Fruit fly (Drosophila melanogaster): Measurements from ENCODE around the gene Mp.

Gene Mp

DNA sequence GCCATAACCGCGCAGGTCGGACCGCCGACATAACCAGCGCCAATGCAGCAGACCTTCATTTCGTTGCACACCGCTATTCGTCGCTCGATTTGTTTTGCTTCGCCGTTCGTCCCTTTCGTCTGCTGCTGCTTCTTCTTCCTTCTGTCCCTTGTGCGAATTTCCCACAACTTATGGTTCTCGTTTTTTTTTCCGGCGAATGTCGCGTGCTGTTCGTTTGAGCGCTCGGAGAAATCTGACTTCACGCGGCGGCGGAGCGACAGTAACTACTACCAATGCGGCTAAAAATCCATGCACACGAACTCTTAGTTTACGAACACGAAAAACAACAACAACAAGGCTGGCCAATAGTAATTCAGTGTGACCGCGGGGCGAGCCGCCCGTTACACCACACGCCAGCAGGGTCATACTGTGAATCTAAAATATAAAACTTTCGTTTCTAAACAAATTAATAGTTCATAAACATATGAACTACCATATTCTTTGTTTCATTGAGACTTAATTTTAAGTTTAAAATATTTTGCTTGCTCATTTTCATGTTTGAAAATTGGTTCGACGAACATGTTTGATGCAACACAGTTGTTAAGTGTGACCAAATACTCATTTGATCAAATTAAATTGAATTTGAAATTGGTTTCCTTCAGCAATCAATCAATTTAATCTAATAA lies 34.0 kb upstream of the Mp start, which contains the start of gene sgl (continued):
- TF ChIP-seq CG2129 (GFP tag; IDR thresholded peaks at IDR 0.05; ENCODE audit: partially characterized antibody) (no peak; the same call in 1 of the 2 replicates), CG17385 (GFP tag; optimal IDR thresholded peaks at IDR 0.05) (peak; percentile 95), Optix (GFP tag; IDR thresholded peaks at IDR 0.05) (peak; percentile 8; the same call in 1 of the 3 replicates), CG7556 (GFP tag; optimal IDR thresholded peaks at IDR 0.05) (no peak), CG32772 (GFP tag; IDR thresholded peaks at IDR 0.05) (0 out of 2 replicates have a peak, but pooled peaks have one; percentile 14), ftz-f1 (GFP tag; optimal IDR thresholded peaks at IDR 0.05) (peak; percentile 71), gsb (GFP tag; IDR thresholded peaks at IDR 0.05) (no peak), gsb-n (tag; optimal IDR thresholded peaks at IDR 0.05) (peak; percentile 15), az2 (GFP tag; optimal IDR thresholded peaks at IDR 0.05) (peak; percentile 20), CG3407 (GFP tag; optimal IDR thresholded peaks at IDR 0.05) (no peak), CG9609 (GFP tag; optimal IDR thresholded peaks at IDR 0.05) (no peak), twi (tag; optimal IDR thresholded peaks at IDR 0.05) (no peak), luna (GFP tag; optimal IDR thresholded peaks at IDR 0.05) (peak; percentile 19), CG31441 (GFP tag; IDR thresholded peaks at IDR 0.05) (no peak), Bteb2 (GFP tag; optimal IDR thresholded peaks at IDR 0.05) (no peak), CG13424 (tag; optimal IDR thresholded peaks at IDR 0.05) (no peak), Mrtf (GFP tag; IDR thresholded peaks at IDR 0.05) (no peak), ATbp (GFP tag; optimal IDR thresholded peaks at IDR 0.05) (peak; percentile 5), Ets97D (GFP tag; optimal IDR thresholded peaks at IDR 0.05) (peak; percentile 52), CG7357 (GFP tag; IDR thresholded peaks at IDR 0.05) (no peak), CG10543 (GFP tag; optimal IDR thresholded peaks at IDR 0.05) (peak; percentile 89), Sry-β (GFP tag; optimal IDR thresholded peaks at IDR 0.05) (peak; percentile 50), zfh1 (GFP tag; IDR thresholded peaks at IDR 0.05) (peak; percentile 36; the same call in 1 of the 3 replicates), B-H1 (GFP tag; IDR thresholded peaks at IDR 0.05) (no peak), knrl (GFP tag; IDR thresholded peaks at IDR 0.05; ENCODE audit: partially characterized antibody) (peak; percentile 34; the same call in 1 of the 3 replicates), CG12391 (tag; optimal IDR thresholded peaks at IDR 0.05) (peak; percentile 48), CG17328 (GFP tag; IDR thresholded peaks at IDR 0.05) (0 out of 2 replicates have a peak, but pooled peaks have one; percentile 11), CG14667 (GFP tag; IDR thresholded peaks at IDR 0.05) (no peak), CG15011 (GFP tag; optimal IDR thresholded peaks at IDR 0.05) (no peak), CG10267 (tag; optimal IDR thresholded peaks at IDR 0.05) (peak; percentile 70), yki (optimal IDR thresholded peaks at IDR 0.05) (no peak), BEAF-32 (GFP tag; optimal IDR thresholded peaks at IDR 0.05) (peak; percentile 38), D (optimal IDR thresholded peaks at IDR 0.05) (peak; percentile 75), D (GFP tag; optimal IDR thresholded peaks at IDR 0.05) (no peak), CG10209 (GFP tag; optimal IDR thresholded peaks at IDR 0.05) (no peak), chinmo (GFP tag; IDR thresholded peaks at IDR 0.05; ENCODE audit: partially characterized antibody) (peak; percentile 93; the same call in 3 of the 4 replicates), p53 (GFP tag; optimal IDR thresholded peaks at IDR 0.05) (no peak), HLH4C (GFP tag; IDR thresholded peaks at IDR 0.05; ENCODE audit: partially characterized antibody) (peak; percentile 49; the same call in 1 of the 3 replicates), phol (tag; optimal IDR thresholded peaks at IDR 0.05) (no peak), vvl (GFP tag; IDR thresholded peaks at IDR 0.05) (peak; percentile 66), CkIIα-i1 (GFP tag; IDR thresholded peaks at IDR 0.05) (no peak), nau (GFP tag; optimal IDR thresholded peaks at IDR 0.05) (no peak), CHES-1-like (GFP tag; optimal IDR thresholded peaks at IDR 0.05) (peak; percentile 48), ttk (GFP tag; IDR thresholded peaks at IDR 0.05) (no peak), nerfin-2 (GFP tag; IDR thresholded peaks at IDR 0.05; ENCODE audit: partially characterized antibody) (peak; percentile 27; the same call in 1 of the 2 replicates), CG7786 (GFP tag; optimal IDR thresholded peaks at IDR 0.05) (peak; percentile 18), cg (GFP tag; optimal IDR thresholded peaks at IDR 0.05) (peak; percentile 83), Hmr (GFP tag; optimal IDR thresholded peaks at IDR 0.05) (peak; percentile 81), CG33557 (GFP tag; optimal IDR thresholded peaks at IDR 0.05) (peak; percentile 12)
